Worm (Caenorhabditis elegans): Measurements from ENCODE around the gene tsp-12.

- TF ChIP-seq dve-1 (tag; optimal IDR thresholded peaks at IDR 0.05): no peak
- TF ChIP-seq sox-2 (GFP tag; IDR thresholded peaks at IDR 0.05): no peak
- TF ChIP-seq nfya-1 (tag; optimal IDR thresholded peaks at IDR 0.05): no peak
- no peak for TF ChIP-seq nhr-11 (tag; optimal IDR thresholded peaks at IDR 0.05)
- no peak for TF ChIP-seq ama-1 (optimal IDR thresholded peaks at IDR 0.05)
- TF ChIP-seq fkh-10 (GFP tag; optimal IDR thresholded peaks at IDR 0.05): no peak
Observed at ce11 chrIV:10157489-10158088, 7.2 kb upstream of the tsp-12 start, which contains the start of gene ttr-53.

All from whole organism, late embryonic.